Fruit fly (Drosophila melanogaster) whole organism, prepupa: ENCODE results near the gene Agpat2.

Experiments
- Blimp-1 ChIP-seq: fragments of 200-800 bp; sonication (Bioruptor generic); optimal IDR thresholded peaks from 3 replicates; lab custom pipeline; 2017; ENCODE audit warnings: missing biosample characterization, missing genetic modification characterization, mild to moderate bottlenecking, moderate library complexity, missing genetic modification reagents
- CG10631 ChIP-seq: fragments of 200-800 bp; sonication (Bioruptor generic); optimal IDR thresholded peaks from 2 replicates; lab custom pipeline; 2016; ENCODE audit warnings: missing biosample characterization, missing genetic modification characterization
- CG10669 ChIP-seq: fragments of 200-800 bp; sonication (Bioruptor generic); optimal IDR thresholded peaks from 3 replicates; lab custom pipeline; 2018; ENCODE audit warnings: missing biosample characterization, mild to moderate bottlenecking, missing genetic modification characterization, moderate library complexity
- CG11294 ChIP-seq: fragments of 200-800 bp; sonication (Bioruptor generic); IDR thresholded peaks from 2 replicates; pipeline ENCODE4 v1.3.6; 2022; ENCODE audit warnings: missing biosample characterization, missing genetic modification characterization
- CG11762 ChIP-seq: fragments of 200-800 bp; sonication (Bioruptor generic); optimal IDR thresholded peaks from 3 replicates; lab custom pipeline; 2016; ENCODE audit warnings: missing biosample characterization, missing genetic modification characterization; ENCODE audit not compliant: insufficient read depth
- CG11902 ChIP-seq: fragments of 200-800 bp; sonication (Bioruptor generic); optimal IDR thresholded peaks from 3 replicates; lab custom pipeline; 2016; ENCODE audit warnings: missing biosample characterization, missing genetic modification characterization
- CG1621 ChIP-seq: fragments of 200-800 bp; sonication (Bioruptor generic); optimal IDR thresholded peaks from 3 replicates; lab custom pipeline; 2018; ENCODE audit warnings: missing biosample characterization, mild to moderate bottlenecking, missing genetic modification characterization
- CG16779 ChIP-seq: fragments of 200-800 bp; sonication (Bioruptor generic); optimal IDR thresholded peaks from 3 replicates; lab custom pipeline; 2017; ENCODE audit warnings: missing biosample characterization, mild to moderate bottlenecking, missing genetic modification characterization
- CG31627 ChIP-seq: fragments of 200-800 bp; sonication (Bioruptor generic); optimal IDR thresholded peaks from 3 replicates; lab custom pipeline; 2016; ENCODE audit warnings: missing biosample characterization, missing genetic modification characterization
- CG32006 ChIP-seq: fragments of 200-800 bp; sonication (Bioruptor generic); optimal IDR thresholded peaks from 3 replicates; lab custom pipeline; 2017; ENCODE audit warnings: missing biosample characterization, mild to moderate bottlenecking, missing genetic modification characterization
- CG3919 ChIP-seq: fragments of 200-800 bp; sonication (Bioruptor generic); optimal IDR thresholded peaks from 3 replicates; lab custom pipeline; 2016; ENCODE audit warnings: missing biosample characterization, missing genetic modification characterization
- CG6163 ChIP-seq: fragments of 200-800 bp; sonication (Bioruptor generic); IDR thresholded peaks from 3 replicates; pipeline ENCODE4 v1.3.6; 2022; ENCODE audit warnings: missing biosample characterization, missing genetic modification characterization
- CG6276 ChIP-seq: fragments of 200-800 bp; sonication (Bioruptor generic); optimal IDR thresholded peaks from 2 replicates; lab custom pipeline; 2017; ENCODE audit warnings: missing biosample characterization, mild to moderate bottlenecking, missing genetic modification characterization
- CG6792 ChIP-seq: fragments of 200-800 bp; sonication (Bioruptor generic); optimal IDR thresholded peaks from 3 replicates; lab custom pipeline; 2016; ENCODE audit warnings: missing biosample characterization, missing genetic modification characterization
- CG6808 ChIP-seq: fragments of 200-800 bp; sonication (Bioruptor generic); optimal IDR thresholded peaks from 3 replicates; lab custom pipeline; 2017; ENCODE audit warnings: missing biosample characterization, missing genetic modification characterization, mild to moderate bottlenecking, moderate library complexity, missing genetic modification reagents
- CG7368 ChIP-seq: fragments of 200-800 bp; sonication (Bioruptor generic); optimal IDR thresholded peaks from 3 replicates; lab custom pipeline; 2016; ENCODE audit warnings: missing biosample characterization, missing genetic modification characterization
- CG8119 ChIP-seq: fragments of 200-800 bp; sonication (Bioruptor generic); IDR thresholded peaks from 3 replicates; pipeline ENCODE4 v1.3.6; 2022; ENCODE audit warnings: missing biosample characterization, missing genetic modification characterization
- CG8632 ChIP-seq: fragments of 200-800 bp; sonication (Bioruptor generic); optimal IDR thresholded peaks from 3 replicates; lab custom pipeline; 2016; ENCODE audit warnings: missing biosample characterization, missing genetic modification characterization
- Eip78C ChIP-seq: fragments of 200-800 bp; sonication (Bioruptor generic); peaks from one replicate; lab custom pipeline; 2016; ENCODE audit warnings: missing biosample characterization, missing genetic modification characterization
- Eip93F ChIP-seq: fragments of 200-800 bp; sonication (Bioruptor generic); optimal IDR thresholded peaks from 2 replicates; lab custom pipeline; 2016; ENCODE audit warnings: missing biosample characterization, mild to moderate bottlenecking, missing genetic modification characterization
- Ets21C ChIP-seq: fragments of 200-800 bp; sonication (Bioruptor generic); optimal IDR thresholded peaks from 3 replicates; lab custom pipeline; 2016; ENCODE audit warnings: missing biosample characterization, missing genetic modification characterization
- Gug ChIP-seq: fragments of 200-800 bp; sonication (Bioruptor generic); IDR thresholded peaks from 2 replicates; pipeline ENCODE4 v1.3.6; 2022; ENCODE audit warnings: missing biosample characterization, missing genetic modification characterization
- Hr39 ChIP-seq: fragments of 200-800 bp; sonication (Bioruptor generic); optimal IDR thresholded peaks from 2 replicates; lab custom pipeline; 2016; ENCODE audit warnings: missing biosample characterization, missing genetic modification characterization
- Lpt ChIP-seq: fragments of 200-800 bp; sonication (Bioruptor generic); optimal IDR thresholded peaks from 3 replicates; lab custom pipeline; 2016; ENCODE audit warnings: missing biosample characterization, missing genetic modification characterization
- Met ChIP-seq: fragments of 200-800 bp; sonication (Bioruptor generic); optimal IDR thresholded peaks from 3 replicates; lab custom pipeline; 2016; ENCODE audit warnings: missing biosample characterization, missing genetic modification characterization
- Sox102F ChIP-seq: fragments of 200-800 bp; sonication (Bioruptor generic); optimal IDR thresholded peaks from 2 replicates; lab custom pipeline; 2016; ENCODE audit warnings: missing biosample characterization, mild to moderate bottlenecking, missing genetic modification characterization
- Sox14 ChIP-seq: fragments of 200-800 bp; sonication (Bioruptor generic); optimal IDR thresholded peaks from 3 replicates; lab custom pipeline; 2016; ENCODE audit warnings: missing biosample characterization, missing genetic modification characterization
- Sox15 ChIP-seq: fragments of 200-800 bp; sonication (Bioruptor generic); optimal IDR thresholded peaks from 3 replicates; lab custom pipeline; 2016; ENCODE audit warnings: missing biosample characterization, missing genetic modification characterization
- achi ChIP-seq: fragments of 200-800 bp; sonication (Bioruptor generic); optimal IDR thresholded peaks from 3 replicates; lab custom pipeline; 2016; ENCODE audit warnings: missing biosample characterization, missing genetic modification characterization
- acj6 ChIP-seq: fragments of 200-800 bp; sonication (Bioruptor generic); optimal IDR thresholded peaks from 3 replicates; lab custom pipeline; 2016; ENCODE audit warnings: missing biosample characterization, missing genetic modification characterization
- cyc ChIP-seq: fragments of 200-800 bp; sonication (Bioruptor generic); optimal IDR thresholded peaks from 3 replicates; lab custom pipeline; 2016; ENCODE audit warnings: missing biosample characterization, missing genetic modification characterization
- dsx ChIP-seq: fragments of 200-800 bp; optimal IDR thresholded peaks from 3 replicates; lab custom pipeline; 2019; ENCODE audit warnings: missing biosample characterization, mild to moderate bottlenecking, missing genetic modification characterization, moderate library complexity; ENCODE audit not compliant: poor library complexity, severe bottlenecking
- eg ChIP-seq: fragments of 200-800 bp; sonication (Bioruptor generic); IDR thresholded peaks from 3 replicates; pipeline ENCODE4 v1.3.6; 2022; ENCODE audit warnings: missing biosample characterization, missing genetic modification characterization
- esn ChIP-seq: fragments of 200-800 bp; sonication (Bioruptor generic); optimal IDR thresholded peaks from 2 replicates; lab custom pipeline; 2016; ENCODE audit warnings: missing biosample characterization, mild to moderate bottlenecking, missing genetic modification characterization, moderate library complexity
- fd59A ChIP-seq: fragments of 200-800 bp; sonication (Bioruptor generic); optimal IDR thresholded peaks from 2 replicates; lab custom pipeline; 2017; ENCODE audit warnings: missing biosample characterization, mild to moderate bottlenecking, missing genetic modification characterization, missing genetic modification reagents
- fd85E ChIP-seq: fragments of 200-800 bp; sonication (Bioruptor generic); optimal IDR thresholded peaks from 3 replicates; lab custom pipeline; 2016; ENCODE audit warnings: missing biosample characterization, missing genetic modification characterization
- net ChIP-seq: fragments of 200-800 bp; sonication (Bioruptor generic); optimal IDR thresholded peaks from 3 replicates; lab custom pipeline; 2016; ENCODE audit warnings: missing biosample characterization, missing genetic modification characterization
- salr ChIP-seq, 2 experiments: fragments of 200-800 bp; sonication (Bioruptor generic); optimal IDR thresholded peaks; 3 replicates each; lab custom pipeline; 2016 to 2018; ENCODE audit warnings: missing biosample characterization in 2 of 2, missing genetic modification characterization in 2 of 2, mild to moderate bottlenecking in 1 of 2
- svp ChIP-seq: fragments of 200-800 bp; sonication (Bioruptor generic); peaks from one replicate; lab custom pipeline; 2016; ENCODE audit warnings: missing biosample characterization, missing genetic modification characterization
- topi ChIP-seq: fragments of 200-800 bp; sonication (Bioruptor generic); optimal IDR thresholded peaks from 3 replicates; lab custom pipeline; 2016; ENCODE audit warnings: missing biosample characterization, missing genetic modification characterization
- vri ChIP-seq: fragments of 200-800 bp; sonication (Bioruptor generic); optimal IDR thresholded peaks from 3 replicates; lab custom pipeline; 2016; ENCODE audit warnings: missing biosample characterization, mild to moderate bottlenecking, missing genetic modification characterization

Gene Agpat2

dm6 chr2L:8423460-8424089, 40.2 kb downstream of the Agpat2 start (continued):
- TF ChIP-seq Eip93F (GFP tag; lab: Kevin White, UChicago), result no peak
- no peak for TF ChIP-seq vri (GFP tag; lab: Kevin White, UChicago)
- no peak for TF ChIP-seq Ets21C
- TF ChIP-seq CG6792 (GFP tag; lab: Kevin White, UChicago), result no peak
- TF ChIP-seq Hr39 (GFP tag; lab: Kevin White, UChicago), result no peak
- TF ChIP-seq acj6 (GFP tag; lab: Kevin White, UChicago), result peak; percentile 6
- TF ChIP-seq CG6276 (GFP tag; lab: Kevin White, UChicago), result no peak
- no peak for TF ChIP-seq CG1621 (tag; lab: Kevin White, UChicago)
- TF ChIP-seq net (GFP tag; lab: Kevin White, UChicago), result no peak
- TF ChIP-seq Sox102F (GFP tag; lab: Kevin White, UChicago), result peak; percentile 57
- no peak for TF ChIP-seq Blimp-1
- no peak for TF ChIP-seq Sox15
- TF ChIP-seq Met (GFP tag; lab: Kevin White, UChicago), result peak; percentile 40
- TF ChIP-seq CG31627 (GFP tag; lab: Kevin White, UChicago), result no peak
- no peak for TF ChIP-seq CG16779
- no peak for TF ChIP-seq cyc (GFP tag; lab: Kevin White, UChicago)
- no peak for TF ChIP-seq CG11294 (GFP tag; lab: Robert Waterston, UW)
- no peak for TF ChIP-seq fd59A
- no peak for TF ChIP-seq CG11762 (GFP tag; lab: Kevin White, UChicago)
- TF ChIP-seq achi (GFP tag; lab: Kevin White, UChicago), result no peak
- TF ChIP-seq salr (GFP tag; optimal IDR thresholded peaks at IDR 0.05; lab: Kevin White, UChicago), result no peak
- no peak for TF ChIP-seq fd85E (GFP tag; lab: Kevin White, UChicago)
- TF ChIP-seq CG8632 (GFP tag; lab: Kevin White, UChicago), result no peak
- no peak for TF ChIP-seq CG8119 (GFP tag; lab: Robert Waterston, UW)
- no peak for TF ChIP-seq dsx (GFP tag; lab: Kevin White, UChicago)
- no peak for TF ChIP-seq CG6163 (GFP tag; lab: Robert Waterston, UW)
- TF ChIP-seq topi (GFP tag; lab: Kevin White, UChicago), result no peak
- TF ChIP-seq CG11902 (GFP tag; lab: Kevin White, UChicago), result no peak
- peak; percentile 24 for TF ChIP-seq CG10631 (GFP tag; lab: Kevin White, UChicago)
- TF ChIP-seq CG6808 (GFP tag; lab: Kevin White, UChicago), result peak; percentile 58
- TF ChIP-seq CG32006 (GFP tag; lab: Kevin White, UChicago), result no peak
- TF ChIP-seq CG7368 (GFP tag; lab: Kevin White, UChicago), result no peak
- TF ChIP-seq Sox14 (GFP tag; lab: Kevin White, UChicago), result no peak
- TF ChIP-seq CG10669 (GFP tag; lab: Kevin White, UChicago), result peak; percentile 36
- TF ChIP-seq Lpt (GFP tag; lab: Kevin White, UChicago), result no peak
- TF ChIP-seq eg, result no peak
- TF ChIP-seq CG3919, result peak; percentile 7
- peak; percentile 53 for TF ChIP-seq svp (GFP tag; lab: Kevin White, UChicago)
- peak; percentile 35 for TF ChIP-seq esn (GFP tag; lab: Kevin White, UChicago)
- TF ChIP-seq Gug (GFP tag; lab: Robert Waterston, UW), result no peak

dm6 chr2L:8423047-8423446, 40.7 kb downstream of the Agpat2 start:
- TF ChIP-seq Eip78C (GFP tag; lab: Kevin White, UChicago) (peak; percentile 49), dsx (GFP tag; lab: Kevin White, UChicago) (peak; percentile 46), cyc (GFP tag; lab: Kevin White, UChicago) (no peak)
- TF ChIP-seq, all 60 proteins: peak for 2
